Fruit fly (Drosophila melanogaster) whole organism, embryonic: ENCODE results near the gene CG32447.
A peak's percentile ranks its signal among the peaks of the same experiment; 100 is the strongest.

Experiments used
- Adf1 ChIP-seq: fragments of 200-800 bp; sonication (Bioruptor generic); IDR thresholded peaks from 2 replicates; pipeline ENCODE4 v1.3.6; 2022; ENCODE audit warnings: missing biosample characterization, missing genetic modification characterization
- Antp ChIP-seq: fragments of 200-800 bp; sonication (Bioruptor generic); optimal IDR thresholded peaks from 3 replicates; lab custom pipeline; 2016; ENCODE audit warnings: missing biosample characterization, missing genetic modification characterization
- B-H2 ChIP-seq: fragments of 200-800 bp; sonication (Bioruptor generic); optimal IDR thresholded peaks from 2 replicates; lab custom pipeline; 2018; ENCODE audit warnings: missing biosample characterization, mild to moderate bottlenecking, missing genetic modification characterization
- Bgb ChIP-seq: fragments of 200-800 bp; sonication (Bioruptor generic); IDR thresholded peaks from 2 replicates; pipeline ENCODE4 v1.3.6; 2022; ENCODE audit warnings: missing biosample characterization, missing genetic modification characterization; ENCODE audit not compliant: partially characterized antibody
- CG12071 ChIP-seq: fragments of 200-800 bp; sonication (Bioruptor generic); optimal IDR thresholded peaks from 3 replicates; lab custom pipeline; 2018; ENCODE audit warnings: missing biosample characterization, mild to moderate bottlenecking, missing genetic modification characterization
- CG12391 ChIP-seq: fragments of 200-800 bp; sonication (Bioruptor generic); optimal IDR thresholded peaks from 3 replicates; lab custom pipeline; 2018; ENCODE audit warnings: missing biosample characterization, mild to moderate bottlenecking, missing genetic modification characterization, moderate library complexity
- CG15011 ChIP-seq: fragments of 200-800 bp; sonication (Bioruptor generic); optimal IDR thresholded peaks from 3 replicates; lab custom pipeline; 2018; ENCODE audit warnings: missing biosample characterization, mild to moderate bottlenecking, missing genetic modification characterization
- CG15479 ChIP-seq: fragments of 200-800 bp; sonication (Bioruptor generic); optimal IDR thresholded peaks from 3 replicates; lab custom pipeline; 2019; ENCODE audit warnings: missing biosample characterization, mild to moderate bottlenecking, missing genetic modification characterization, moderate library complexity
- CG15696 ChIP-seq: fragments of 200-800 bp; sonication (Bioruptor generic); optimal IDR thresholded peaks from 2 replicates; lab custom pipeline; 2019; ENCODE audit warnings: missing biosample characterization, mild to moderate bottlenecking, missing genetic modification characterization, moderate library complexity
- CG1603 ChIP-seq: fragments of 200-800 bp; sonication (Bioruptor generic); optimal IDR thresholded peaks from 2 replicates; lab custom pipeline; 2019; ENCODE audit warnings: missing biosample characterization, mild to moderate bottlenecking, missing genetic modification characterization, moderate library complexity
- CG1647 ChIP-seq: fragments of 200-800 bp; sonication (Bioruptor generic); optimal IDR thresholded peaks from 3 replicates; lab custom pipeline; 2016; ENCODE audit warnings: missing biosample characterization, missing genetic modification characterization
- CG2889 ChIP-seq: fragments of 200-800 bp; sonication (Bioruptor generic); IDR thresholded peaks from 3 replicates; pipeline ENCODE4 v1.3.6; 2022; ENCODE audit warnings: missing biosample characterization, missing genetic modification characterization
- CG30020 ChIP-seq: fragments of 200-800 bp; optimal IDR thresholded peaks from 2 replicates; lab custom pipeline; 2019; ENCODE audit warnings: missing biosample characterization, mild to moderate bottlenecking, missing genetic modification characterization, moderate library complexity
- CG30403 ChIP-seq: fragments of 200-800 bp; sonication (Bioruptor generic); optimal IDR thresholded peaks from 3 replicates; lab custom pipeline; 2016; ENCODE audit warnings: missing biosample characterization, missing genetic modification characterization
- CG30431 ChIP-seq: fragments of 200-800 bp; sonication (Bioruptor generic); optimal IDR thresholded peaks from 2 replicates; lab custom pipeline; 2017; ENCODE audit warnings: missing biosample characterization, missing genetic modification characterization
- CG31365 ChIP-seq: fragments of 200-800 bp; sonication (Bioruptor generic); optimal IDR thresholded peaks from 2 replicates; lab custom pipeline; 2018; ENCODE audit warnings: missing biosample characterization, mild to moderate bottlenecking, missing genetic modification characterization
- CG3407 ChIP-seq: fragments of 200-800 bp; sonication (Bioruptor generic); optimal IDR thresholded peaks from 2 replicates; lab custom pipeline; 2018; ENCODE audit warnings: missing biosample characterization, mild to moderate bottlenecking, missing genetic modification characterization
- CG4282 ChIP-seq: fragments of 200-800 bp; sonication (Bioruptor generic); optimal IDR thresholded peaks from 2 replicates; lab custom pipeline; 2016; ENCODE audit warnings: missing biosample characterization, missing genetic modification characterization
- CG8924 ChIP-seq: fragments of 200-800 bp; optimal IDR thresholded peaks from 3 replicates; lab custom pipeline; 2019; ENCODE audit warnings: missing biosample characterization, mild to moderate bottlenecking, missing genetic modification characterization, moderate library complexity
- CG8944 ChIP-seq: fragments of 200-800 bp; sonication (Bioruptor generic); optimal IDR thresholded peaks from 3 replicates; lab custom pipeline; 2016; ENCODE audit warnings: missing biosample characterization, missing genetic modification characterization
- CTCF ChIP-seq: fragments of 200-800 bp; sonication (Bioruptor generic); optimal IDR thresholded peaks from 2 replicates; lab custom pipeline; 2017; ENCODE audit warnings: missing biosample characterization, mild to moderate bottlenecking, missing genetic modification characterization, moderate library complexity
- Dref ChIP-seq: fragments of 200-800 bp; sonication (Bioruptor generic); IDR thresholded peaks from 2 replicates; pipeline ENCODE4 v1.3.6; 2022; ENCODE audit warnings: missing biosample characterization, missing genetic modification characterization
- E2f1 ChIP-seq: fragments of 200-800 bp; sonication (Bioruptor generic); IDR thresholded peaks from 2 replicates; pipeline ENCODE4 v1.3.6; 2022; ENCODE audit warnings: missing biosample characterization, missing genetic modification characterization
- H15 ChIP-seq: fragments of 200-800 bp; sonication (Bioruptor generic); IDR thresholded peaks from 3 replicates; pipeline ENCODE4 v1.3.6; 2022; ENCODE audit warnings: missing biosample characterization, missing genetic modification characterization
- HLH4C ChIP-seq: fragments of 200-800 bp; sonication (Bioruptor generic); IDR thresholded peaks from 3 replicates; pipeline ENCODE4 v1.3.6; 2022; ENCODE audit warnings: missing biosample characterization, missing genetic modification characterization; ENCODE audit not compliant: partially characterized antibody
- HLH54F ChIP-seq: fragments of 200-800 bp; sonication (Bioruptor generic); optimal IDR thresholded peaks from 3 replicates; lab custom pipeline; 2016; ENCODE audit warnings: missing biosample characterization, missing genetic modification characterization
- MTF-1 ChIP-seq: fragments of 200-800 bp; sonication (Bioruptor generic); optimal IDR thresholded peaks from 2 replicates; lab custom pipeline; 2018; ENCODE audit warnings: missing biosample characterization, mild to moderate bottlenecking, missing genetic modification characterization, borderline replicate concordance
- NK7.1 ChIP-seq: fragments of 200-800 bp; sonication (Bioruptor generic); optimal IDR thresholded peaks from 3 replicates; lab custom pipeline; 2016; ENCODE audit warnings: missing biosample characterization, missing genetic modification characterization
- Nf-YC ChIP-seq: fragments of 200-800 bp; optimal IDR thresholded peaks from 3 replicates; lab custom pipeline; 2019; ENCODE audit warnings: missing biosample characterization, mild to moderate bottlenecking, missing genetic modification characterization, moderate library complexity
- Sin3A ChIP-seq: fragments of >200 bp; optimal IDR thresholded peaks from 2 replicates; lab custom pipeline; 2018
- Sox100B ChIP-seq: fragments of 200-800 bp; sonication (Bioruptor generic); optimal IDR thresholded peaks from 3 replicates; lab custom pipeline; 2018; ENCODE audit warnings: missing biosample characterization, mild to moderate bottlenecking, missing genetic modification characterization
- Sox102F ChIP-seq: fragments of 200-800 bp; sonication (Bioruptor generic); optimal IDR thresholded peaks from 2 replicates; lab custom pipeline; 2018; ENCODE audit warnings: missing biosample characterization, mild to moderate bottlenecking, missing genetic modification characterization, moderate library complexity
- Taf1 ChIP-seq: fragments of 200-800 bp; sonication (Bioruptor generic); IDR thresholded peaks from 2 replicates; pipeline ENCODE4 v1.3.6; 2022; ENCODE audit warnings: missing biosample characterization, missing genetic modification characterization
- Vsx1 ChIP-seq: fragments of 200-800 bp; sonication (Bioruptor generic); optimal IDR thresholded peaks from 2 replicates; lab custom pipeline; 2017; ENCODE audit warnings: missing biosample characterization, mild to moderate bottlenecking, missing genetic modification characterization, missing genetic modification reagents
- Xrp1 ChIP-seq: fragments of 200-800 bp; sonication (Bioruptor generic); IDR thresholded peaks from 2 replicates; pipeline ENCODE4 v1.3.6; 2022; ENCODE audit warnings: missing biosample characterization, missing genetic modification characterization
- croc ChIP-seq: fragments of 200-800 bp; sonication (Bioruptor generic); conservative IDR thresholded peaks from 3 replicates; pipeline ENCODE4 v1.3.6; 2022; ENCODE audit warnings: missing biosample characterization, missing genetic modification characterization
- disco-r ChIP-seq: fragments of 200-800 bp; sonication (Bioruptor generic); optimal IDR thresholded peaks from 2 replicates; lab custom pipeline; 2016; ENCODE audit warnings: missing biosample characterization, missing genetic modification characterization
- en ChIP-seq: fragments of 200-800 bp; sonication (Bioruptor generic); optimal IDR thresholded peaks from 2 replicates; lab custom pipeline; 2016; ENCODE audit warnings: missing biosample characterization, missing genetic modification characterization
- esg ChIP-seq: fragments of 200-800 bp; sonication (Bioruptor generic); conservative IDR thresholded peaks from 2 replicates; pipeline ENCODE4 v1.3.6; 2022; ENCODE audit warnings: missing biosample characterization, missing genetic modification characterization
- hbn ChIP-seq: fragments of 200-800 bp; sonication (Bioruptor generic); IDR thresholded peaks from 2 replicates; pipeline ENCODE4 v1.3.6; 2022; ENCODE audit warnings: missing biosample characterization, missing genetic modification characterization; ENCODE audit not compliant: partially characterized antibody
- mirr ChIP-seq: fragments of 200-800 bp; sonication (Bioruptor generic); optimal IDR thresholded peaks from 3 replicates; lab custom pipeline; 2018; ENCODE audit warnings: missing biosample characterization, mild to moderate bottlenecking, missing genetic modification characterization
- mld ChIP-seq: fragments of 200-800 bp; sonication (Bioruptor generic); IDR thresholded peaks from 3 replicates; pipeline ENCODE4 v1.3.6; 2022; ENCODE audit warnings: missing biosample characterization, missing genetic modification characterization; ENCODE audit not compliant: partially characterized antibody
- repo ChIP-seq: fragments of 200-800 bp; sonication (Bioruptor generic); optimal IDR thresholded peaks from 2 replicates; lab custom pipeline; 2016; ENCODE audit warnings: missing biosample characterization, missing genetic modification characterization
- salm ChIP-seq: fragments of 200-800 bp; sonication (Bioruptor generic); optimal IDR thresholded peaks from 2 replicates; lab custom pipeline; 2018; ENCODE audit warnings: missing biosample characterization, mild to moderate bottlenecking, missing genetic modification characterization
- schlank ChIP-seq: fragments of 200-800 bp; sonication (Bioruptor generic); optimal IDR thresholded peaks from 2 replicates; lab custom pipeline; 2018; ENCODE audit warnings: missing biosample characterization, mild to moderate bottlenecking, missing genetic modification characterization
- slp2 ChIP-seq: fragments of 200-800 bp; sonication (Bioruptor generic); optimal IDR thresholded peaks from 2 replicates; lab custom pipeline; 2016; ENCODE audit warnings: missing biosample characterization, missing genetic modification characterization
- sob ChIP-seq: fragments of 200-800 bp; sonication (Bioruptor generic); IDR thresholded peaks from 2 replicates; pipeline ENCODE4 v1.3.6; 2022; ENCODE audit warnings: missing biosample characterization, missing genetic modification characterization
- ssp ChIP-seq: fragments of 200-800 bp; sonication (Bioruptor generic); IDR thresholded peaks from 2 replicates; pipeline ENCODE4 v1.3.6; 2022; ENCODE audit warnings: missing biosample characterization, missing genetic modification characterization
- tll ChIP-seq, 2 experiments: fragments of 200-800 bp in 1 of 2; fragments of >200 bp in 1 of 2; sonication (Bioruptor generic) in 1 of 2; optimal IDR thresholded peaks; 2 replicates each; lab custom pipeline; 2017 to 2019; ENCODE audit warnings: missing biosample characterization in 2 of 2, missing genetic modification characterization in 2 of 2, mild to moderate bottlenecking in 1 of 2, moderate library complexity in 1 of 2
- twi ChIP-seq: fragments of 200-800 bp; optimal IDR thresholded peaks from 2 replicates; lab custom pipeline; 2019; ENCODE audit warnings: missing biosample characterization, mild to moderate bottlenecking, missing genetic modification characterization, moderate library complexity
- zfh1 ChIP-seq: fragments of 200-800 bp; sonication (Bioruptor generic); IDR thresholded peaks from 3 replicates; pipeline ENCODE4 v1.3.6; 2022; ENCODE audit warnings: missing biosample characterization, missing genetic modification characterization

The CG32447 gene

DNA sequence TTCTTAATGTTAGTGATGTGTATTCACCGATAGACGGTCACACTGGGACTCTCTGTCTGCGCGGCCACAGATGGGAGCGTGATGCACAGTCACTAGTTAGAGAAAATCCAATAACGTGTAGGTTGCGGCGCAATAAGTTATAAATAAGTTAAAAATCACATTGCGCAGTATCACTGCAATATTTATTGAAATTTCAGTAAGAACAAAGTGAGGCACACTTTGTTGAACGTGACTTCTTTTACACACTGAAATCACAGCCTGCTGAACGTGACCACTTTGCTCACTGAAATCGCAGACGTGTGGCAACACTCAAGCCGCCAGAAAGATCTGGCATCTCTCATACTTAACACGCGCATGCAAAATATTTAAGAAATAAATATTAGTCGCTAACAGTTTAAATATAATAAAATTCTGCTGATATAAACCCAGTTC is 22.5 kb upstream of the CG32447 start, which contains the start of the genes CG11247 and Polr2H (continued):
- TF ChIP-seq disco-r (GFP tag; lab: Kevin White, UChicago) (peak; percentile 72), Taf1 (GFP tag; lab: Robert Waterston, UW) (peak; percentile 79), HLH54F (GFP tag; lab: Kevin White, UChicago) (peak; percentile 97), repo (GFP tag; lab: Kevin White, UChicago) (peak; percentile 89), zfh1 (GFP tag; lab: Robert Waterston, UW) (peak; percentile 92), CTCF (no peak), NK7.1 (GFP tag; lab: Kevin White, UChicago) (peak; percentile 72), CG12391 (tag; lab: Kevin White, UChicago) (peak; percentile 91), slp2 (peak; percentile 89), CG15479 (GFP tag; lab: Kevin White, UChicago) (peak; percentile 1), en (GFP tag; lab: Kevin White, UChicago) (peak; percentile 80), Sox102F (GFP tag; lab: Kevin White, UChicago) (peak; percentile 89), B-H2 (GFP tag; lab: Kevin White, UChicago) (peak; percentile 73), MTF-1 (no peak), Nf-YC (peak; percentile 70), schlank (tag; lab: Kevin White, UChicago) (peak; percentile 54), CG2889 (GFP tag; lab: Robert Waterston, UW) (peak; percentile 92), CG4282 (GFP tag; lab: Kevin White, UChicago) (peak; percentile 85), Xrp1 (GFP tag; lab: Robert Waterston, UW) (peak; percentile 89), Antp (GFP tag; lab: Kevin White, UChicago) (peak; percentile 94), E2f1 (GFP tag; lab: Robert Waterston, UW) (peak; percentile 87), ssp (GFP tag; lab: Robert Waterston, UW) (peak; percentile 93), CG30403 (GFP tag; lab: Kevin White, UChicago) (peak; percentile 97), CG1647 (GFP tag; lab: Kevin White, UChicago) (peak; percentile 93), Vsx1 (GFP tag; lab: Kevin White, UChicago) (peak; percentile 31), Bgb (GFP tag; lab: Robert Waterston, UW) (peak; percentile 67), sob (GFP tag; lab: Robert Waterston, UW) (peak; percentile 94), Sin3A (lab: Kevin White, UChicago) (peak; percentile 100), CG3407 (peak; percentile 50), mirr (GFP tag; lab: Kevin White, UChicago) (peak; percentile 47), hbn (GFP tag; lab: Robert Waterston, UW) (peak; percentile 66; the same call in 1 of the 2 replicates), CG12071 (GFP tag; lab: Kevin White, UChicago) (peak; percentile 51), esg (GFP tag; lab: Robert Waterston, UW) (peak; percentile 93), salm (tag; lab: Kevin White, UChicago) (peak; percentile 30), CG30020 (tag; lab: Kevin White, UChicago) (peak; percentile 88), Sox100B (peak; percentile 55), croc (peak; percentile 90), CG15011 (no peak), CG30431 (peak; percentile 90), Dref (GFP tag; lab: Robert Waterston, UW) (peak; percentile 60), Adf1 (peak; percentile 67), HLH4C (GFP tag; lab: Robert Waterston, UW) (peak; percentile 67), CG8924 (tag; lab: Kevin White, UChicago) (peak; percentile 83), tll (GFP tag; optimal IDR thresholded peaks at IDR 0.05; lab: Kevin White, UChicago) (peak; percentile 41 to 98), CG31365 (no peak), mld (GFP tag; lab: Robert Waterston, UW) (no peak), twi (peak; percentile 83), CG8944 (GFP tag; lab: Kevin White, UChicago) (peak; percentile 95), CG15696 (peak; percentile 88), H15 (GFP tag; lab: Robert Waterston, UW) (peak; percentile 91), CG1603 (tag; lab: Kevin White, UChicago) (peak; percentile 96)
